Fruit fly (Drosophila melanogaster): ENCODE measurements around the gene Cyp304a1.

Gene Cyp304a1

dm6 chr3R:12985828-12986530 lies 22.4 kb downstream of the Cyp304a1 start, which contains the start of gene CG31342 (continued):
- TF ChIP-seq Ssrp (tag; optimal IDR thresholded peaks at IDR 0.05) (peak; percentile 38), CG10274 (GFP tag; optimal IDR thresholded peaks at IDR 0.05) (no peak), Gug (GFP tag; IDR thresholded peaks at IDR 0.05) (no peak), Mrtf (GFP tag; IDR thresholded peaks at IDR 0.05) (no peak), CG33213 (GFP tag; optimal IDR thresholded peaks at IDR 0.05) (no peak), jumu (GFP tag; optimal IDR thresholded peaks at IDR 0.05) (no peak), Hand (GFP tag; optimal IDR thresholded peaks at IDR 0.05) (no peak), grn (GFP tag; optimal IDR thresholded peaks at IDR 0.05) (no peak), ato (GFP tag; IDR thresholded peaks at IDR 0.05; ENCODE audit: partially characterized antibody) (peak; percentile 23; the same call in 1 of the 2 replicates), chm (GFP tag; IDR thresholded peaks at IDR 0.05) (no peak), CG16779 (GFP tag; IDR thresholded peaks at IDR 0.05) (no peak), CG8924 (tag; optimal IDR thresholded peaks at IDR 0.05) (peak; percentile 59), her (GFP tag; optimal IDR thresholded peaks at IDR 0.05) (no peak), HmgD (GFP tag; optimal IDR thresholded peaks at IDR 0.05) (peak; percentile 5), CoRest (tag; optimal IDR thresholded peaks at IDR 0.05) (peak; percentile 62), Atf6 (GFP tag; IDR thresholded peaks at IDR 0.05) (peak; percentile 27; the same call in 1 of the 2 replicates), hb (GFP tag; IDR thresholded peaks at IDR 0.05; ENCODE audit: partially characterized antibody) (peak; percentile 55; the same call in 1 of the 3 replicates), Doc3 (GFP tag; IDR thresholded peaks at IDR 0.05; ENCODE audit: partially characterized antibody) (peak; percentile 64), pita (GFP tag; optimal IDR thresholded peaks at IDR 0.05) (no peak), stwl (tag; optimal IDR thresholded peaks at IDR 0.05) (peak; percentile 69), CTCF (GFP tag; optimal IDR thresholded peaks at IDR 0.05) (no peak), CG6654 (GFP tag; optimal IDR thresholded peaks at IDR 0.05) (no peak), wek (GFP tag; optimal IDR thresholded peaks at IDR 0.05) (peak; percentile 98), trem (tag; optimal IDR thresholded peaks at IDR 0.05) (peak; percentile 51), org-1 (GFP tag; optimal IDR thresholded peaks at IDR 0.05) (no peak), pros (GFP tag; optimal IDR thresholded peaks at IDR 0.05) (no peak), pzg (GFP tag; optimal IDR thresholded peaks at IDR 0.05) (peak; percentile 44), CG2202 (tag; optimal IDR thresholded peaks at IDR 0.05) (peak; percentile 2), CG11695 (GFP tag; IDR thresholded peaks at IDR 0.05) (no peak)

- TF ChIP-seq CG14710 (tag; optimal IDR thresholded peaks at IDR 0.05) (no peak), dimm (GFP tag; IDR thresholded peaks at IDR 0.05) (0 out of 2 replicates have a peak, but pooled peaks have one; percentile 18)
Observed at dm6 chr3R:12988411-12988810, 24.8 kb downstream of the Cyp304a1 start, which contains the start of gene CG14383. Gene CG14383, minus strand, starts transcription at chr3R:12988511.

- no peak for TF ChIP-seq CG18262 (tag; optimal IDR thresholded peaks at IDR 0.05)
- no peak for TF ChIP-seq CG16863 (GFP tag; optimal IDR thresholded peaks at IDR 0.05)
- no peak for TF ChIP-seq pum (GFP tag; optimal IDR thresholded peaks at IDR 0.05)
- TF ChIP-seq CG12769 (tag; optimal IDR thresholded peaks at IDR 0.05): no peak
Observed at dm6 chr3R:12993018-12993417, 29.4 kb downstream of the Cyp304a1 start, which contains the start of gene yellow-f. Gene yellow-f, minus strand, starts transcription at chr3R:12993201.

dm6 chr3R:12995047-12995446 lies 31.5 kb downstream of the Cyp304a1 start, which contains the start of gene yellow-f2:
Gene yellow-f2, minus strand, starts transcription at chr3R:12995147.
- peak; percentile 38 for TF ChIP-seq sug (tag; optimal IDR thresholded peaks at IDR 0.05)
- TF ChIP-seq CG1233 (GFP tag; optimal IDR thresholded peaks at IDR 0.05): no peak
- no peak for TF ChIP-seq CG2199 (GFP tag; IDR thresholded peaks at IDR 0.05)
- no peak for TF ChIP-seq dmrt11E (tag; optimal IDR thresholded peaks at IDR 0.05)
- TF ChIP-seq CG34376 (GFP tag; optimal IDR thresholded peaks at IDR 0.05): peak; percentile 11
- TF ChIP-seq CG16779 (GFP tag; IDR thresholded peaks at IDR 0.05): no peak
- TF ChIP-seq E2f1 (GFP tag; IDR thresholded peaks at IDR 0.05): no peak
- peak; percentile 72 for TF ChIP-seq Elba2 (GFP tag; optimal IDR thresholded peaks at IDR 0.05)
- TF ChIP-seq Lhr (GFP tag; optimal IDR thresholded peaks at IDR 0.05): no peak
- TF ChIP-seq PHDP (tag; optimal IDR thresholded peaks at IDR 0.05): no peak
- no peak for TF ChIP-seq CG3838 (GFP tag; optimal IDR thresholded peaks at IDR 0.05)
